Fruit fly (Drosophila melanogaster): ENCODE results near the gene Grx1.

Gene Grx1

dm6 chr3L:18822450-18823220 is 46.4 kb upstream of the Grx1 start, which contains the start of gene Cat (continued):
- no peak for TF ChIP-seq Sox102F (GFP tag; optimal IDR thresholded peaks at IDR 0.05)
- TF ChIP-seq Sin3A (optimal IDR thresholded peaks at IDR 0.05): peak; percentile 1
- no peak; the same call in 1 of the 2 replicates for TF ChIP-seq CG32767 (GFP tag; IDR thresholded peaks at IDR 0.05)
- TF ChIP-seq fd96Cb (tag; optimal IDR thresholded peaks at IDR 0.05): no peak
- no peak for TF ChIP-seq org-1 (GFP tag; optimal IDR thresholded peaks at IDR 0.05)
- no peak for TF ChIP-seq jumu (GFP tag; optimal IDR thresholded peaks at IDR 0.05)
- TF ChIP-seq hkb (optimal IDR thresholded peaks at IDR 0.05): no peak
- TF ChIP-seq hkb (GFP tag; IDR thresholded peaks at IDR 0.05): no peak
- peak; percentile 72 for TF ChIP-seq YL-1 (GFP tag; optimal IDR thresholded peaks at IDR 0.05)
- no peak for TF ChIP-seq CG31365 (tag; optimal IDR thresholded peaks at IDR 0.05)
- TF ChIP-seq CG3407 (GFP tag; optimal IDR thresholded peaks at IDR 0.05): no peak
- TF ChIP-seq Dip2 (GFP tag; IDR thresholded peaks at IDR 0.05): no peak
- TF ChIP-seq ATbp (GFP tag; optimal IDR thresholded peaks at IDR 0.05): no peak
- TF ChIP-seq CG3847 (GFP tag; IDR thresholded peaks at IDR 0.05): no peak
- TF ChIP-seq sna (GFP tag; IDR thresholded peaks at IDR 0.05; ENCODE audit: partially characterized antibody): peak; percentile 89
- TF ChIP-seq CG2129 (GFP tag; IDR thresholded peaks at IDR 0.05; ENCODE audit: partially characterized antibody): peak; percentile 87
- peak; percentile 55 for TF ChIP-seq lilli (GFP tag; optimal IDR thresholded peaks at IDR 0.05)
- TF ChIP-seq Optix (GFP tag; IDR thresholded peaks at IDR 0.05): no peak
- no peak for TF ChIP-seq H15 (GFP tag; IDR thresholded peaks at IDR 0.05)
- peak; percentile 10 for TF ChIP-seq gfzf (GFP tag; optimal IDR thresholded peaks at IDR 0.05)
- TF ChIP-seq HmgD (GFP tag; optimal IDR thresholded peaks at IDR 0.05): no peak
- no peak for TF ChIP-seq btn (GFP tag; optimal IDR thresholded peaks at IDR 0.05)
- no peak for TF ChIP-seq Awh (GFP tag; IDR thresholded peaks at IDR 0.05)
- no peak for TF ChIP-seq CG18619 (GFP tag; optimal IDR thresholded peaks at IDR 0.05)
- no peak for TF ChIP-seq maf-S (GFP tag; optimal IDR thresholded peaks at IDR 0.05)
- no peak for TF ChIP-seq CG9437 (GFP tag; optimal IDR thresholded peaks at IDR 0.05)
- peak; percentile 6 for TF ChIP-seq CG4820 (GFP tag; optimal IDR thresholded peaks at IDR 0.05)
- no peak for TF ChIP-seq yki (optimal IDR thresholded peaks at IDR 0.05)
- no peak for TF ChIP-seq p53 (GFP tag; optimal IDR thresholded peaks at IDR 0.05)
- TF ChIP-seq emc (GFP tag; optimal IDR thresholded peaks at IDR 0.05): no peak
- TF ChIP-seq Ssrp (tag; optimal IDR thresholded peaks at IDR 0.05): no peak
- TF ChIP-seq pros (GFP tag; optimal IDR thresholded peaks at IDR 0.05): peak; percentile 46
- no peak for TF ChIP-seq dan (GFP tag; IDR thresholded peaks at IDR 0.05)
- TF ChIP-seq seq (GFP tag; IDR thresholded peaks at IDR 0.05): no peak
- TF ChIP-seq CG1792 (GFP tag; optimal IDR thresholded peaks at IDR 0.05): no peak
- peak; percentile 73 for TF ChIP-seq ftz-f1 (GFP tag; optimal IDR thresholded peaks at IDR 0.05)
- no peak for TF ChIP-seq CG7745 (tag; optimal IDR thresholded peaks at IDR 0.05)
- TF ChIP-seq nerfin-1 (tag; optimal IDR thresholded peaks at IDR 0.05): peak; percentile 32
- no peak for TF ChIP-seq ssp (GFP tag; IDR thresholded peaks at IDR 0.05)
- peak; percentile 23 for TF ChIP-seq nau (GFP tag; optimal IDR thresholded peaks at IDR 0.05)
- peak; percentile 90 to 97 for TF ChIP-seq insv (GFP tag; optimal IDR thresholded peaks at IDR 0.05)
- peak; percentile 20 for TF ChIP-seq gsb-n (tag; optimal IDR thresholded peaks at IDR 0.05)
- TF ChIP-seq CG12071 (GFP tag; optimal IDR thresholded peaks at IDR 0.05): no peak
- TF ChIP-seq CG31388 (GFP tag; optimal IDR thresholded peaks at IDR 0.05): no peak
- no peak for TF ChIP-seq CG11696 (GFP tag; IDR thresholded peaks at IDR 0.05)
- TF ChIP-seq ato (GFP tag; IDR thresholded peaks at IDR 0.05; ENCODE audit: partially characterized antibody): peak; percentile 32; the same call in 1 of the 2 replicates
- peak; percentile 73; the same call in 2 of the 3 replicates for TF ChIP-seq mld (GFP tag; IDR thresholded peaks at IDR 0.05; ENCODE audit: partially characterized antibody)
- no peak for TF ChIP-seq bcd (GFP tag; optimal IDR thresholded peaks at IDR 0.05)
- peak; percentile 29 for TF ChIP-seq unpg (GFP tag; optimal IDR thresholded peaks at IDR 0.05)
- no peak for TF ChIP-seq C15 (GFP tag; IDR thresholded peaks at IDR 0.05)
- TF ChIP-seq CG10321 (GFP tag; IDR thresholded peaks at IDR 0.05): no peak
